Worm (Caenorhabditis elegans) whole organism, L4 larva: Measurements from ENCODE around the gene Y43F8B.15.

Experiments
- D1046.2 ChIP-seq: fragments of 200-800 bp; sonication (Bioruptor generic); IDR thresholded peaks from 2 replicates; pipeline ENCODE4 v1.3.6; 2022; ENCODE audit warnings: missing genetic modification characterization, missing compliant biosample characterization
- Y5F2A.4 ChIP-seq: fragments of 200-800 bp; sonication (Bioruptor generic); optimal IDR thresholded peaks from 2 replicates; lab custom pipeline; 2018; ENCODE audit warnings: mild to moderate bottlenecking, missing genetic modification characterization, missing compliant biosample characterization
- Y75B8A.6 ChIP-seq: fragments of 200-800 bp; sonication (Bioruptor generic); IDR thresholded peaks from 2 replicates; pipeline ENCODE4 v1.3.6; 2022; ENCODE audit warnings: missing genetic modification reagents, missing genetic modification characterization, missing compliant biosample characterization
- ZK337.2 ChIP-seq: fragments of 200-800 bp; sonication (Bioruptor generic); IDR thresholded peaks from 2 replicates; pipeline ENCODE4 v1.3.6; 2022; ENCODE audit warnings: missing genetic modification reagents, missing genetic modification characterization, missing compliant biosample characterization
- ceh-20 ChIP-seq: fragments of 200-800 bp; sonication (Bioruptor generic); IDR thresholded peaks from 2 replicates; pipeline ENCODE4 v1.3.6; 2022; ENCODE audit warnings: missing genetic modification reagents, missing genetic modification characterization, missing compliant biosample characterization
- daf-12 ChIP-seq: fragments of 150-350 bp; optimal IDR thresholded peaks from 2 replicates; lab custom pipeline; 2014; ENCODE audit warnings: missing biosample characterization, missing genetic modification reagents, missing genetic modification characterization
- daf-16 ChIP-seq, 3 experiments: sonication (generic microtip); optimal IDR thresholded peaks; 2 replicates each; lab custom pipeline; 2016 to 2017; ENCODE audit warnings: missing genetic modification characterization in 3 of 3, missing genetic modification reagents in 3 of 3, mild to moderate bottlenecking in 2 of 3, missing compliant biosample characterization in 2 of 3, missing biosample characterization in 1 of 3, moderate library complexity in 1 of 3
- daf-19 ChIP-seq: fragments of 200-800 bp; sonication (Bioruptor generic); conservative IDR thresholded peaks from 2 replicates; pipeline ENCODE4 v1.3.6; 2022; ENCODE audit warnings: missing genetic modification characterization, missing compliant biosample characterization
- dmd-6 ChIP-seq: fragments of 200-800 bp; sonication (Bioruptor generic); IDR thresholded peaks from 2 replicates; pipeline ENCODE4 v1.3.6; 2022; ENCODE audit warnings: missing genetic modification reagents, missing genetic modification characterization, missing compliant biosample characterization
- dmd-9 ChIP-seq: fragments of 200-800 bp; sonication (Bioruptor generic); IDR thresholded peaks from 2 replicates; pipeline ENCODE4 v1.3.6; 2022; ENCODE audit warnings: missing genetic modification reagents, missing genetic modification characterization, missing compliant biosample characterization
- dve-1 ChIP-seq: sonication (generic microtip); optimal IDR thresholded peaks from 2 replicates; lab custom pipeline; 2017; ENCODE audit warnings: antibody characterized with exemption, mild to moderate bottlenecking, missing genetic modification characterization, missing compliant biosample characterization; ENCODE audit not compliant: insufficient read depth
- lin-15B ChIP-seq: fragments of 150-350 bp; sonication (generic microtip); optimal IDR thresholded peaks from 3 replicates; lab custom pipeline; 2014; ENCODE audit warnings: missing biosample characterization, missing genetic modification characterization
- lsy-2 ChIP-seq, 2 experiments: fragments of 150-350 bp in 1 of 2; sonication (generic microtip) in 1 of 2; optimal IDR thresholded peaks; 2 replicates each; lab custom pipeline; 2014 to 2017; ENCODE audit warnings: missing biosample characterization in 2 of 2, missing genetic modification characterization in 2 of 2
- madf-9 ChIP-seq: fragments of 200-800 bp; sonication (Bioruptor generic); conservative IDR thresholded peaks from 2 replicates; pipeline ENCODE4 v1.3.6; 2022; ENCODE audit warnings: missing genetic modification reagents, missing genetic modification characterization, missing compliant biosample characterization
- mep-1 ChIP-seq: fragments of 150-350 bp; sonication (generic microtip); optimal IDR thresholded peaks from 3 replicates; lab custom pipeline; 2014; ENCODE audit warnings: missing biosample characterization, missing genetic modification characterization
- mes-2 ChIP-seq: sonication (generic microtip); optimal IDR thresholded peaks from 2 replicates; lab custom pipeline; 2016; ENCODE audit warnings: missing genotype, mild to moderate bottlenecking, missing genetic modification characterization, missing compliant biosample characterization; ENCODE audit not compliant: poor library complexity, severe bottlenecking
- nhr-10 ChIP-seq: fragments of 150-350 bp; optimal IDR thresholded peaks from 2 replicates; lab custom pipeline; 2014; ENCODE audit warnings: missing biosample characterization, missing genetic modification characterization
- nhr-102 ChIP-seq: sonication (generic microtip); optimal IDR thresholded peaks from 2 replicates; lab custom pipeline; 2016; ENCODE audit warnings: mild to moderate bottlenecking, missing genetic modification characterization, moderate library complexity, missing compliant biosample characterization
- nhr-237 ChIP-seq: sonication (generic microtip); optimal IDR thresholded peaks from 2 replicates; lab custom pipeline; 2017; ENCODE audit warnings: missing biosample characterization, missing genetic modification characterization
- nhr-28 ChIP-seq: fragments of 150-350 bp; optimal IDR thresholded peaks from 2 replicates; lab custom pipeline; 2014; ENCODE audit warnings: missing biosample characterization, missing genetic modification characterization
- nhr-42 ChIP-seq: fragments of 200-800 bp; sonication (Bioruptor generic); IDR thresholded peaks from 2 replicates; pipeline ENCODE4 v1.3.6; 2022; ENCODE audit warnings: missing genetic modification characterization, missing compliant biosample characterization
- nhr-6 ChIP-seq: fragments of 150-350 bp; optimal IDR thresholded peaks from 2 replicates; lab custom pipeline; 2014; ENCODE audit warnings: missing biosample characterization, missing genetic modification characterization
- nhr-77 ChIP-seq: fragments of 150-350 bp; optimal IDR thresholded peaks from 2 replicates; lab custom pipeline; 2014; ENCODE audit warnings: missing biosample characterization, missing genetic modification characterization
- php-3 ChIP-seq: fragments of 200-800 bp; sonication (Bioruptor generic); IDR thresholded peaks from 2 replicates; pipeline ENCODE4 v1.3.6; 2022; ENCODE audit warnings: missing genetic modification reagents, missing genetic modification characterization, missing compliant biosample characterization
- pqm-1 ChIP-seq: sonication (generic microtip); optimal IDR thresholded peaks from 2 replicates; lab custom pipeline; 2017; ENCODE audit warnings: missing biosample characterization, missing genetic modification characterization
- rbr-2 ChIP-seq: sonication (generic microtip); optimal IDR thresholded peaks from 2 replicates; lab custom pipeline; 2016; ENCODE audit warnings: missing genotype, missing genetic modification characterization, missing compliant biosample characterization
- snpc-1.2 ChIP-seq: fragments of 200-800 bp; sonication (Bioruptor generic); IDR thresholded peaks from 2 replicates; pipeline ENCODE4 v1.3.6; 2022; ENCODE audit warnings: missing genetic modification reagents, missing genetic modification characterization, missing compliant biosample characterization
- snpc-4 ChIP-seq: fragments of 150-350 bp; optimal IDR thresholded peaks from 2 replicates; lab custom pipeline; 2014; ENCODE audit warnings: missing biosample characterization, missing genetic modification characterization
- spr-1 ChIP-seq: sonication (generic microtip); optimal IDR thresholded peaks from 2 replicates; lab custom pipeline; 2016; ENCODE audit warnings: mild to moderate bottlenecking, missing genetic modification characterization, missing compliant biosample characterization
- spr-3 ChIP-seq: fragments of 200-800 bp; sonication (Bioruptor generic); optimal IDR thresholded peaks from 2 replicates; lab custom pipeline; 2018; ENCODE audit warnings: mild to moderate bottlenecking, missing genetic modification characterization, missing compliant biosample characterization
- tra-1 ChIP-seq: fragments of 200-800 bp; sonication (Bioruptor generic); IDR thresholded peaks from 2 replicates; pipeline ENCODE4 v1.3.6; 2022; ENCODE audit warnings: missing genetic modification reagents, missing genetic modification characterization, missing compliant biosample characterization
- unc-130 ChIP-seq: sonication (generic microtip); optimal IDR thresholded peaks from 2 replicates; lab custom pipeline; 2016; ENCODE audit warnings: missing genetic modification reagents, missing genetic modification characterization, missing compliant biosample characterization
- unc-62 ChIP-seq, 3 experiments: fragments of 150-350 bp in 1 of 3; sonication (generic microtip); optimal IDR thresholded peaks in 2 of 3; peaks in 1 of 3; 1 replicate in 1 of 3; 2 replicates in 2 of 3; lab custom pipeline; 2014 to 2017; ENCODE audit warnings: missing biosample characterization in 3 of 3, missing genetic modification characterization in 3 of 3, missing genetic modification reagents in 3 of 3, missing genotype in 1 of 3
- zag-1 ChIP-seq: fragments of 150-350 bp; optimal IDR thresholded peaks from 2 replicates; lab custom pipeline; 2014; ENCODE audit warnings: missing biosample characterization, missing genetic modification characterization
- zip-11 ChIP-seq: fragments of 200-800 bp; sonication (Bioruptor generic); IDR thresholded peaks from 2 replicates; pipeline ENCODE4 v1.3.6; 2022; ENCODE audit warnings: missing genetic modification characterization, missing compliant biosample characterization

The Y43F8B.15 gene

ce11 chrV:19421131-19421530 is 40.8 kb downstream of the Y43F8B.15 start, which contains the start of gene C25F9.2:
C25F9.2 (plus strand) TSS chrV:19421471.
- no peak for TF ChIP-seq ZK337.2 (GFP tag; lab: Robert Waterston, UW)
- no peak for TF ChIP-seq Y75B8A.6 (GFP tag; lab: Robert Waterston, UW)

- peak; percentile 94 for TF ChIP-seq php-3 (GFP tag; lab: Robert Waterston, UW)
- TF ChIP-seq nhr-28 = peak; percentile 6
Measured at ce11 chrV:19419301-19419700, 42.6 kb downstream of the Y43F8B.15 start.

ce11 chrV:19417836-19418235 is 44.1 kb downstream of the Y43F8B.15 start, which contains the start of gene C25F9.15:
C25F9.15 (plus strand) TSS chrV:19418136.
- TF ChIP-seq pqm-1 = peak; percentile 34
- peak; percentile 30 for TF ChIP-seq nhr-28
- TF ChIP-seq zag-1 (tag; lab: Kevin White, UChicago) = no peak
- TF ChIP-seq dve-1 = peak; percentile 30
- TF ChIP-seq, all 104 proteins: peak for 3

- TF ChIP-seq nhr-10 (tag; lab: Kevin White, UChicago) (no peak), nhr-237 (tag; lab: Kevin White, UChicago) (no peak), daf-16 (GFP tag; optimal IDR thresholded peaks at IDR 0.05; lab: Kevin White, UChicago) (no peak), daf-16 (tag; optimal IDR thresholded peaks at IDR 0.05; lab: Kevin White, UChicago) (peak; percentile 27), snpc-1.2 (no peak), dmd-9 (GFP tag; lab: Robert Waterston, UW) (no peak), lsy-2 (tag; optimal IDR thresholded peaks at IDR 0.05; lab: Kevin White, UChicago) (no peak), spr-3 (no peak), nhr-77 (tag; lab: Kevin White, UChicago) (no peak), nhr-28 (peak; percentile 20), unc-62 (GFP tag; optimal IDR thresholded peaks at IDR 0.05 in 1 of 2; lab: Kevin White, UChicago) (peak in 1 of 2 experiments; percentile 29), unc-62 (tag; optimal IDR thresholded peaks at IDR 0.05; lab: Kevin White, UChicago) (no peak), tra-1 (GFP tag; lab: Robert Waterston, UW) (no peak), D1046.2 (GFP tag; lab: Robert Waterston, UW) (no peak), mes-2 (no peak), mep-1 (tag; lab: Kevin White, UChicago) (no peak), nhr-6 (tag; lab: Kevin White, UChicago) (no peak), daf-19 (no peak), zip-11 (GFP tag; lab: Robert Waterston, UW) (no peak), lin-15B (tag; lab: Kevin White, UChicago) (no peak), ceh-20 (no peak), unc-130 (no peak), Y75B8A.6 (GFP tag; lab: Robert Waterston, UW) (no peak), daf-12 (tag; lab: Kevin White, UChicago) (no peak), madf-9 (GFP tag; lab: Robert Waterston, UW) (no peak), rbr-2 (no peak), dmd-6 (peak; percentile 36; the same call in 1 of the 2 replicates), nhr-102 (tag; lab: Kevin White, UChicago) (no peak), snpc-4 (no peak), Y5F2A.4 (no peak), pqm-1 (peak; percentile 41), spr-1 (no peak), nhr-42 (GFP tag; lab: Robert Waterston, UW) (no peak)
Measured at ce11 chrV:19416475-19416874, 45.4 kb downstream of the Y43F8B.15 start, which contains the start of the genes C25F9.4 and C25F9.9. C25F9.4 (minus strand) TSS chrV:19416575. C25F9.9 (plus strand) TSS chrV:19416611.
